Worm (Caenorhabditis elegans) whole organism, mixed stage, embryonic: ENCODE results near the gene flp-26.

ENCODE experiments used
- M03D4.4 ChIP-seq: sonication (generic microtip); optimal IDR thresholded peaks from 2 replicates; lab custom pipeline; 2017; ENCODE audit warnings: mild to moderate bottlenecking, missing genetic modification characterization, missing compliant biosample characterization
- bed-3 ChIP-seq: fragments of 200-800 bp; sonication (Bioruptor generic); optimal IDR thresholded peaks from 3 replicates; lab custom pipeline; 2018; ENCODE audit warnings: mild to moderate bottlenecking, missing genetic modification characterization, moderate library complexity, missing compliant biosample characterization
- blmp-1 ChIP-seq: fragments of 150-350 bp; optimal IDR thresholded peaks from 2 replicates; lab custom pipeline; 2014; ENCODE audit warnings: missing biosample characterization, missing genetic modification characterization
- ceh-39 ChIP-seq: fragments of 150-350 bp; optimal IDR thresholded peaks from 2 replicates; lab custom pipeline; 2014; ENCODE audit warnings: missing biosample characterization, missing genetic modification characterization
- ceh-43 ChIP-seq: fragments of 200-800 bp; sonication (Bioruptor generic); optimal IDR thresholded peaks from 2 replicates; lab custom pipeline; 2018; ENCODE audit warnings: mild to moderate bottlenecking, missing genetic modification characterization, moderate library complexity, missing compliant biosample characterization
- ceh-83 ChIP-seq: fragments of 200-800 bp; sonication (Bioruptor generic); optimal IDR thresholded peaks from 2 replicates; lab custom pipeline; 2018; ENCODE audit warnings: mild to moderate bottlenecking, missing genetic modification characterization, missing compliant biosample characterization
- ces-1 ChIP-seq: fragments of 150-350 bp; optimal IDR thresholded peaks from 2 replicates; lab custom pipeline; 2014; ENCODE audit warnings: missing biosample characterization, missing genetic modification reagents, missing genetic modification characterization
- cnd-1 ChIP-seq: fragments of 200-800 bp; sonication (Bioruptor generic); optimal IDR thresholded peaks from 2 replicates; lab custom pipeline; 2018; ENCODE audit warnings: mild to moderate bottlenecking, missing genetic modification characterization, missing compliant biosample characterization
- drap-1 ChIP-seq: fragments of 200-800 bp; sonication (Bioruptor generic); optimal IDR thresholded peaks from 3 replicates; lab custom pipeline; 2018; ENCODE audit warnings: mild to moderate bottlenecking, missing genetic modification characterization, missing compliant biosample characterization
- flh-1 ChIP-seq: fragments of 200-800 bp; sonication (Bioruptor generic); optimal IDR thresholded peaks from 2 replicates; lab custom pipeline; 2018; ENCODE audit warnings: mild to moderate bottlenecking, missing genetic modification characterization, moderate library complexity, missing compliant biosample characterization
- ham-2 ChIP-seq: fragments of 200-800 bp; sonication (Bioruptor generic); optimal IDR thresholded peaks from 2 replicates; lab custom pipeline; 2018; ENCODE audit warnings: mild to moderate bottlenecking, missing genetic modification characterization, missing compliant biosample characterization
- hlh-1 ChIP-seq: fragments of 150-350 bp; optimal IDR thresholded peaks from 2 replicates; lab custom pipeline; 2014; ENCODE audit warnings: missing biosample characterization, missing genetic modification reagents, missing genetic modification characterization
- lin-13 ChIP-seq: fragments of 150-350 bp; optimal IDR thresholded peaks from 2 replicates; lab custom pipeline; 2014; ENCODE audit warnings: missing biosample characterization, missing genetic modification characterization
- lin-32 ChIP-seq: fragments of 200-800 bp; sonication (Bioruptor generic); optimal IDR thresholded peaks from 2 replicates; lab custom pipeline; 2018; ENCODE audit warnings: mild to moderate bottlenecking, missing genetic modification characterization, missing compliant biosample characterization
- lsy-2 ChIP-seq: fragments of 150-350 bp; optimal IDR thresholded peaks from 2 replicates; lab custom pipeline; 2014; ENCODE audit warnings: missing biosample characterization, missing genetic modification characterization
- mep-1 ChIP-seq: fragments of 150-350 bp; optimal IDR thresholded peaks from 2 replicates; lab custom pipeline; 2017; ENCODE audit warnings: missing biosample characterization, missing genetic modification reagents, missing genetic modification characterization, inconsistent platforms
- mls-2 ChIP-seq: sonication (generic microtip); optimal IDR thresholded peaks from 2 replicates; lab custom pipeline; 2016; ENCODE audit warnings: mild to moderate bottlenecking, missing genetic modification characterization, moderate library complexity, missing compliant biosample characterization
- nhr-2 ChIP-seq: fragments of 150-350 bp; optimal IDR thresholded peaks from 2 replicates; lab custom pipeline; 2014; ENCODE audit warnings: missing biosample characterization, missing genetic modification characterization
- nhr-237 ChIP-seq: fragments of 150-350 bp; optimal IDR thresholded peaks from 2 replicates; lab custom pipeline; 2014; ENCODE audit warnings: missing biosample characterization, missing genetic modification characterization
- nhr-28 ChIP-seq: fragments of 150-350 bp; optimal IDR thresholded peaks from 2 replicates; lab custom pipeline; 2014; ENCODE audit warnings: missing biosample characterization, missing genetic modification characterization
- nhr-76 ChIP-seq: sonication (generic microtip); optimal IDR thresholded peaks from 2 replicates; lab custom pipeline; 2017; ENCODE audit warnings: missing biosample characterization, missing genetic modification characterization
- pha-4 ChIP-seq: fragments of 150-350 bp; optimal IDR thresholded peaks from 2 replicates; lab custom pipeline; 2018; ENCODE audit warnings: missing biosample characterization, missing genetic modification reagents, missing genetic modification characterization
- sem-2 ChIP-seq: fragments of 200-800 bp; sonication (Bioruptor generic); optimal IDR thresholded peaks from 2 replicates; lab custom pipeline; 2018; ENCODE audit warnings: mild to moderate bottlenecking, missing genetic modification characterization, missing compliant biosample characterization
- snpc-4 ChIP-seq: fragments of 150-350 bp; optimal IDR thresholded peaks from 2 replicates; lab custom pipeline; 2014; ENCODE audit warnings: missing biosample characterization, missing genetic modification characterization
- sptf-1 ChIP-seq: sonication (generic microtip); optimal IDR thresholded peaks from 2 replicates; lab custom pipeline; 2017; ENCODE audit warnings: mild to moderate bottlenecking, missing genetic modification characterization, moderate library complexity, missing compliant biosample characterization
- tbx-8 ChIP-seq: fragments of 200-800 bp; sonication (Bioruptor generic); optimal IDR thresholded peaks from 2 replicates; lab custom pipeline; 2018; ENCODE audit warnings: mild to moderate bottlenecking, missing genetic modification characterization, moderate library complexity, missing compliant biosample characterization
- unc-120 ChIP-seq: sonication (generic microtip); optimal IDR thresholded peaks from 2 replicates; lab custom pipeline; 2017; ENCODE audit warnings: missing genetic modification characterization, missing compliant biosample characterization; ENCODE audit not compliant: poor library complexity, severe bottlenecking
- unc-39 ChIP-seq: fragments of 150-350 bp; optimal IDR thresholded peaks from 2 replicates; lab custom pipeline; 2014; ENCODE audit warnings: missing biosample characterization, missing genetic modification characterization
- unc-62 ChIP-seq: fragments of 150-350 bp; optimal IDR thresholded peaks from 2 replicates; lab custom pipeline; 2014; ENCODE audit warnings: missing biosample characterization, missing genetic modification reagents, missing genetic modification characterization
- zip-8 ChIP-seq: fragments of 150-350 bp; optimal IDR thresholded peaks from 2 replicates; lab custom pipeline; 2014; ENCODE audit warnings: missing biosample characterization, missing genetic modification characterization
- ztf-11 ChIP-seq: fragments of 150-350 bp; optimal IDR thresholded peaks from 2 replicates; lab custom pipeline; 2014; ENCODE audit warnings: missing biosample characterization, missing genetic modification characterization

flp-26 gene

ce11 chrX:7066003-7066402, 37.1 kb downstream of the flp-26 start:
- TF ChIP-seq lin-32 (GFP tag; lab: Kevin White, UChicago) (no peak), unc-39 (tag; lab: Kevin White, UChicago) (no peak), zip-8 (tag; lab: Kevin White, UChicago) (no peak), drap-1 (no peak), tbx-8 (GFP tag; lab: Kevin White, UChicago) (no peak), hlh-1 (no peak), unc-62 (GFP tag; lab: Kevin White, UChicago) (no peak), bed-3 (GFP tag; lab: Kevin White, UChicago) (no peak), sptf-1 (tag; lab: Kevin White, UChicago) (no peak), ceh-83 (no peak), cnd-1 (tag; lab: Kevin White, UChicago) (no peak), unc-120 (tag; lab: Kevin White, UChicago) (no peak), blmp-1 (no peak), nhr-28 (tag; lab: Kevin White, UChicago) (no peak)

- TF ChIP-seq ham-2 (GFP tag; lab: Kevin White, UChicago), result no peak
- no peak for TF ChIP-seq nhr-76 (tag; lab: Kevin White, UChicago)
- peak; percentile 27 for TF ChIP-seq pha-4 (tag; lab: Kevin White, UChicago)
- TF ChIP-seq nhr-2 (tag; lab: Kevin White, UChicago), result peak; percentile 41
- TF ChIP-seq hlh-1, result no peak
- no peak for TF ChIP-seq blmp-1
Observed at ce11 chrX:7067250-7067958, 38.5 kb downstream of the flp-26 start.

- peak; percentile 71 for TF ChIP-seq lin-13
- peak; percentile 81 for TF ChIP-seq pha-4 (tag; lab: Kevin White, UChicago)
- TF ChIP-seq ceh-83, result peak; percentile 36
- TF ChIP-seq unc-62 (GFP tag; lab: Kevin White, UChicago), result peak; percentile 41
- no peak for TF ChIP-seq lin-32 (GFP tag; lab: Kevin White, UChicago)
- peak; percentile 45 for TF ChIP-seq nhr-237 (tag; lab: Kevin White, UChicago)
- peak; percentile 52 for TF ChIP-seq nhr-2 (tag; lab: Kevin White, UChicago)
- peak; percentile 7 for TF ChIP-seq mls-2 (tag; lab: Kevin White, UChicago)
- no peak for TF ChIP-seq M03D4.4 (tag; lab: Kevin White, UChicago)
- peak; percentile 88 for TF ChIP-seq mep-1 (tag; lab: Kevin White, UChicago)
- TF ChIP-seq sptf-1 (tag; lab: Kevin White, UChicago), result peak; percentile 73
- TF ChIP-seq drap-1, result peak; percentile 24
- peak; percentile 29 for TF ChIP-seq ztf-11
- peak; percentile 71 for TF ChIP-seq ceh-39 (tag; lab: Kevin White, UChicago)
- no peak for TF ChIP-seq zip-8 (tag; lab: Kevin White, UChicago)
- peak; percentile 4 for TF ChIP-seq cnd-1 (tag; lab: Kevin White, UChicago)
- peak; percentile 86 for TF ChIP-seq lsy-2 (tag; lab: Kevin White, UChicago)
- TF ChIP-seq unc-120 (tag; lab: Kevin White, UChicago), result peak; percentile 14
- TF ChIP-seq sem-2 (GFP tag; lab: Kevin White, UChicago), result no peak
- peak; percentile 54 for TF ChIP-seq ces-1
Observed at ce11 chrX:7068400-7068799, 39.5 kb downstream of the flp-26 start, which contains the start of gene pdi-6. Gene pdi-6 (minus strand): TSS chrX:7068563.

- TF ChIP-seq lin-13, result no peak
- TF ChIP-seq mls-2 (tag; lab: Kevin White, UChicago), result no peak
- no peak for TF ChIP-seq drap-1
- TF ChIP-seq cnd-1 (tag; lab: Kevin White, UChicago), result no peak
- no peak for TF ChIP-seq bed-3 (GFP tag; lab: Kevin White, UChicago)
- no peak for TF ChIP-seq ces-1
- TF ChIP-seq snpc-4 (tag; lab: Kevin White, UChicago), result no peak
- no peak for TF ChIP-seq ceh-39 (tag; lab: Kevin White, UChicago)
- no peak for TF ChIP-seq nhr-2 (tag; lab: Kevin White, UChicago)
Observed at ce11 chrX:7075250-7075649, 46.3 kb downstream of the flp-26 start, which contains the start of gene B0403.6. Gene B0403.6 (minus strand): TSS chrX:7075350.

- TF ChIP-seq flh-1 (GFP tag; lab: Kevin White, UChicago) (no peak), unc-62 (GFP tag; lab: Kevin White, UChicago) (no peak), mls-2 (tag; lab: Kevin White, UChicago) (no peak), bed-3 (GFP tag; lab: Kevin White, UChicago) (no peak), drap-1 (no peak), ceh-43 (no peak), ztf-11 (no peak), zip-8 (tag; lab: Kevin White, UChicago) (no peak), ceh-39 (tag; lab: Kevin White, UChicago) (no peak), nhr-76 (tag; lab: Kevin White, UChicago) (no peak), sptf-1 (tag; lab: Kevin White, UChicago) (no peak)
Observed at ce11 chrX:7076485-7076884, 47.5 kb downstream of the flp-26 start.
